Worm (Caenorhabditis elegans) whole organism, late embryonic: ENCODE measurements around the gene lgc-26.
A peak's percentile ranks its signal among the peaks of the same experiment; 100 is the strongest.

Experiments
- C08G9.2 ChIP-seq: sonication (generic microtip); optimal IDR thresholded peaks from 2 replicates; lab custom pipeline; 2016; ENCODE audit warnings: mild to moderate bottlenecking, missing genetic modification characterization, moderate library complexity, missing compliant biosample characterization
- F13H6.1 ChIP-seq: sonication (generic microtip); optimal IDR thresholded peaks from 2 replicates; lab custom pipeline; 2016; ENCODE audit warnings: missing genetic modification characterization, missing compliant biosample characterization
- K02D7.2 ChIP-seq: sonication (generic microtip); optimal IDR thresholded peaks from 2 replicates; lab custom pipeline; 2017; ENCODE audit warnings: mild to moderate bottlenecking, missing genetic modification characterization, missing compliant biosample characterization
- K09A11.1 ChIP-seq: sonication (generic microtip); optimal IDR thresholded peaks from 2 replicates; lab custom pipeline; 2017; ENCODE audit warnings: antibody characterized with exemption, mild to moderate bottlenecking, missing genetic modification characterization, missing compliant biosample characterization; ENCODE audit not compliant: insufficient read depth
- Y22D7AL.16 ChIP-seq: sonication (generic microtip); optimal IDR thresholded peaks from 2 replicates; lab custom pipeline; 2016; ENCODE audit warnings: missing genetic modification characterization, missing compliant biosample characterization
- ahr-1 ChIP-seq: sonication (generic microtip); optimal IDR thresholded peaks from 2 replicates; lab custom pipeline; 2016; ENCODE audit warnings: missing genetic modification characterization, missing compliant biosample characterization
- ama-1 ChIP-seq: fragments of 150-350 bp; optimal IDR thresholded peaks from 2 replicates; lab custom pipeline; 2014
- ceh-14 ChIP-seq: sonication (generic microtip); optimal IDR thresholded peaks from 2 replicates; lab custom pipeline; 2016; ENCODE audit warnings: missing genotype, missing genetic modification characterization, missing compliant biosample characterization
- ceh-18 ChIP-seq: sonication (generic microtip); optimal IDR thresholded peaks from 2 replicates; lab custom pipeline; 2016; ENCODE audit warnings: missing genetic modification characterization, missing compliant biosample characterization
- ceh-19 ChIP-seq: fragments of 200-800 bp; sonication (Bioruptor generic); optimal IDR thresholded peaks from 2 replicates; lab custom pipeline; 2018; ENCODE audit warnings: mild to moderate bottlenecking, missing genetic modification characterization, missing compliant biosample characterization
- ceh-2 ChIP-seq: sonication (generic microtip); optimal IDR thresholded peaks from 2 replicates; lab custom pipeline; 2016; ENCODE audit warnings: missing genotype, missing genetic modification characterization, missing compliant biosample characterization
- ceh-34 ChIP-seq: sonication (generic microtip); optimal IDR thresholded peaks from 2 replicates; lab custom pipeline; 2016; ENCODE audit warnings: mild to moderate bottlenecking, missing genetic modification characterization, missing compliant biosample characterization
- ceh-45 ChIP-seq: fragments of 200-800 bp; sonication (Bioruptor generic); IDR thresholded peaks from 2 replicates; pipeline ENCODE4 v1.3.6; 2022; ENCODE audit warnings: missing genetic modification reagents, missing genetic modification characterization, missing compliant biosample characterization
- ceh-48 ChIP-seq: sonication (generic microtip); optimal IDR thresholded peaks from 2 replicates; lab custom pipeline; 2016; ENCODE audit warnings: missing genetic modification characterization, inconsistent platforms, missing compliant biosample characterization
- ceh-6 ChIP-seq: fragments of 200-800 bp; sonication (Bioruptor generic); optimal IDR thresholded peaks from 2 replicates; lab custom pipeline; 2018; ENCODE audit warnings: mild to moderate bottlenecking, missing genetic modification characterization, missing compliant biosample characterization
- che-1 ChIP-seq: sonication (generic microtip); optimal IDR thresholded peaks from 2 replicates; lab custom pipeline; 2016; ENCODE audit warnings: mild to moderate bottlenecking, missing genetic modification characterization, missing compliant biosample characterization
- dmd-4 ChIP-seq: sonication (generic microtip); optimal IDR thresholded peaks from 2 replicates; lab custom pipeline; 2016; ENCODE audit warnings: borderline replicate concordance, missing genetic modification characterization, missing compliant biosample characterization
- elt-2 ChIP-seq: sonication (generic microtip); optimal IDR thresholded peaks from 2 replicates; lab custom pipeline; 2016; ENCODE audit warnings: missing genetic modification reagents, missing genetic modification characterization, missing compliant biosample characterization
- elt-4 ChIP-seq: sonication (generic microtip); optimal IDR thresholded peaks from 2 replicates; lab custom pipeline; 2016; ENCODE audit warnings: missing genetic modification characterization, missing compliant biosample characterization
- ets-4 ChIP-seq: sonication (generic microtip); optimal IDR thresholded peaks from 2 replicates; lab custom pipeline; 2016; ENCODE audit warnings: missing genetic modification characterization, missing compliant biosample characterization
- eyg-1 ChIP-seq: sonication (generic microtip); optimal IDR thresholded peaks from 2 replicates; lab custom pipeline; 2016; ENCODE audit warnings: missing genotype, missing genetic modification characterization, missing compliant biosample characterization
- fax-1 ChIP-seq: sonication (generic microtip); optimal IDR thresholded peaks from 2 replicates; lab custom pipeline; 2016; ENCODE audit warnings: missing genotype, missing genetic modification characterization, missing compliant biosample characterization
- fkh-10 ChIP-seq: fragments of 150-350 bp; optimal IDR thresholded peaks from 2 replicates; lab custom pipeline; 2014; ENCODE audit warnings: missing biosample characterization, missing genetic modification reagents, missing genetic modification characterization
- gmeb-2 ChIP-seq: sonication (generic microtip); optimal IDR thresholded peaks from 2 replicates; lab custom pipeline; 2016; ENCODE audit warnings: missing genetic modification characterization, inconsistent platforms, missing compliant biosample characterization
- hlh-13 ChIP-seq: fragments of 200-800 bp; sonication (Bioruptor generic); optimal IDR thresholded peaks from 2 replicates; lab custom pipeline; 2018; ENCODE audit warnings: mild to moderate bottlenecking, missing genetic modification characterization, missing compliant biosample characterization
- hlh-30 ChIP-seq: sonication (generic microtip); optimal IDR thresholded peaks from 2 replicates; lab custom pipeline; 2017; ENCODE audit warnings: antibody characterized with exemption, missing genetic modification characterization, missing compliant biosample characterization; ENCODE audit not compliant: insufficient read depth
- hlh-6 ChIP-seq: sonication (generic microtip); optimal IDR thresholded peaks from 2 replicates; lab custom pipeline; 2016; ENCODE audit warnings: missing genotype, missing genetic modification characterization, missing compliant biosample characterization
- lim-6 ChIP-seq: sonication (generic microtip); optimal IDR thresholded peaks from 2 replicates; lab custom pipeline; 2016; ENCODE audit warnings: missing genetic modification characterization, missing compliant biosample characterization
- lin-11 ChIP-seq: fragments of 200-800 bp; sonication (Bioruptor generic); optimal IDR thresholded peaks from 2 replicates; lab custom pipeline; 2018; ENCODE audit warnings: mild to moderate bottlenecking, missing genetic modification characterization, missing compliant biosample characterization
- mec-3 ChIP-seq: sonication (generic microtip); optimal IDR thresholded peaks from 2 replicates; lab custom pipeline; 2016; ENCODE audit warnings: borderline replicate concordance, missing genetic modification characterization, missing compliant biosample characterization
- nfya-1 ChIP-seq: sonication (generic microtip); optimal IDR thresholded peaks from 2 replicates; lab custom pipeline; 2017; ENCODE audit warnings: missing genetic modification characterization, mild to moderate bottlenecking, missing compliant biosample characterization, antibody characterized with exemption, moderate library complexity
- nhr-11 ChIP-seq: fragments of 150-350 bp; optimal IDR thresholded peaks from 2 replicates; lab custom pipeline; 2014; ENCODE audit warnings: missing biosample characterization, missing genetic modification characterization
- nhr-232 ChIP-seq: sonication (generic microtip); optimal IDR thresholded peaks from 2 replicates; lab custom pipeline; 2016; ENCODE audit warnings: missing genetic modification characterization, missing compliant biosample characterization
- npax-4 ChIP-seq: sonication (generic microtip); optimal IDR thresholded peaks from 2 replicates; lab custom pipeline; 2016; ENCODE audit warnings: missing genetic modification characterization, missing compliant biosample characterization
- odd-2 ChIP-seq: sonication (generic microtip); optimal IDR thresholded peaks from 2 replicates; lab custom pipeline; 2017; ENCODE audit warnings: antibody characterized with exemption, mild to moderate bottlenecking, missing genetic modification characterization, missing compliant biosample characterization
- pat-9 ChIP-seq: fragments of 200-800 bp; sonication (Bioruptor generic); optimal IDR thresholded peaks from 2 replicates; lab custom pipeline; 2018; ENCODE audit warnings: mild to moderate bottlenecking, missing genetic modification characterization, moderate library complexity, missing compliant biosample characterization
- pax-1 ChIP-seq: fragments of 150-350 bp; optimal IDR thresholded peaks from 2 replicates; lab custom pipeline; 2014; ENCODE audit warnings: missing biosample characterization, missing genetic modification characterization
- pha-4 ChIP-seq: fragments of 150-350 bp; optimal IDR thresholded peaks from 2 replicates; lab custom pipeline; 2018; ENCODE audit warnings: missing biosample characterization, missing genetic modification reagents, missing genetic modification characterization
- pqm-1 ChIP-seq: sonication (generic microtip); optimal IDR thresholded peaks from 2 replicates; lab custom pipeline; 2016; ENCODE audit warnings: missing genetic modification characterization, missing compliant biosample characterization
- ref-2 ChIP-seq: sonication (generic microtip); optimal IDR thresholded peaks from 2 replicates; lab custom pipeline; 2016; ENCODE audit warnings: missing genetic modification characterization, missing compliant biosample characterization
- rnt-1 ChIP-seq: sonication (generic microtip); optimal IDR thresholded peaks from 2 replicates; lab custom pipeline; 2016; ENCODE audit warnings: missing genetic modification characterization, missing compliant biosample characterization
- sdc-2 ChIP-seq: sonication (generic microtip); optimal IDR thresholded peaks from 2 replicates; lab custom pipeline; 2016; ENCODE audit warnings: missing genotype, missing genetic modification characterization, missing compliant biosample characterization
- sox-2 ChIP-seq: fragments of 200-800 bp; sonication (Bioruptor generic); IDR thresholded peaks from 2 replicates; pipeline ENCODE4 v1.3.6; 2022; ENCODE audit warnings: missing genetic modification reagents, missing genetic modification characterization, missing compliant biosample characterization
- sox-4 ChIP-seq: sonication (generic microtip); optimal IDR thresholded peaks from 2 replicates; lab custom pipeline; 2017; ENCODE audit warnings: mild to moderate bottlenecking, missing genetic modification characterization, inconsistent platforms, missing compliant biosample characterization
- syd-9 ChIP-seq: sonication (generic microtip); optimal IDR thresholded peaks from 2 replicates; lab custom pipeline; 2016; ENCODE audit warnings: mild to moderate bottlenecking, missing genetic modification characterization, moderate library complexity, missing compliant biosample characterization
- tbx-2 ChIP-seq: sonication (generic microtip); optimal IDR thresholded peaks from 2 replicates; lab custom pipeline; 2016; ENCODE audit warnings: missing genetic modification characterization, missing compliant biosample characterization
- ttx-3 ChIP-seq: sonication (generic microtip); optimal IDR thresholded peaks from 2 replicates; lab custom pipeline; 2016; ENCODE audit warnings: missing genetic modification reagents, missing genetic modification characterization, missing compliant biosample characterization
- unc-3 ChIP-seq, 2 experiments: fragments of 200-800 bp in 1 of 2; sonication (Bioruptor generic) in 1 of 2; sonication (generic microtip) in 1 of 2; conservative IDR thresholded peaks in 1 of 2; optimal IDR thresholded peaks in 1 of 2; 2 replicates each; pipeline versions ENCODE4 v1.3.6 to Lab custom; 2016 to 2022; ENCODE audit warnings: missing compliant biosample characterization in 2 of 2, missing genetic modification characterization in 2 of 2, missing genetic modification reagents in 1 of 2
- unc-42 ChIP-seq: sonication (generic microtip); optimal IDR thresholded peaks from 2 replicates; lab custom pipeline; 2016; ENCODE audit warnings: missing genotype, missing genetic modification characterization, missing compliant biosample characterization
- unc-55 ChIP-seq: sonication (generic microtip); optimal IDR thresholded peaks from 2 replicates; lab custom pipeline; 2017; ENCODE audit warnings: missing biosample characterization, missing genetic modification reagents, missing genetic modification characterization
- unc-86 ChIP-seq: sonication (generic microtip); optimal IDR thresholded peaks from 2 replicates; lab custom pipeline; 2016; ENCODE audit warnings: missing genetic modification characterization, missing compliant biosample characterization
- zip-5 ChIP-seq: sonication (generic microtip); optimal IDR thresholded peaks from 2 replicates; lab custom pipeline; 2016; ENCODE audit warnings: missing genetic modification characterization, missing compliant biosample characterization
- ztf-16 ChIP-seq: sonication (generic microtip); optimal IDR thresholded peaks from 2 replicates; lab custom pipeline; 2017; ENCODE audit warnings: missing genetic modification characterization, missing compliant biosample characterization

lgc-26 gene

ce11 chrV:311485-312090, 43.5 kb downstream of the lgc-26 start, which contains the start of gene phf-10:
phf-10 (minus strand) TSS chrV:311565.
- TF ChIP-seq ceh-45 (GFP tag; lab: Robert Waterston, UW) (no peak), nhr-11 (tag; lab: Kevin White, UChicago) (no peak), F13H6.1 (tag; lab: Kevin White, UChicago) (no peak), Y22D7AL.16 (no peak), npax-4 (tag; lab: Kevin White, UChicago) (no peak), lin-11 (no peak), sdc-2 (tag; lab: Kevin White, UChicago) (no peak), ahr-1 (tag; lab: Kevin White, UChicago) (no peak), ztf-16 (tag; lab: Kevin White, UChicago) (no peak), dmd-4 (tag; lab: Kevin White, UChicago) (no peak), zip-5 (no peak), pat-9 (no peak), unc-42 (tag; lab: Kevin White, UChicago) (peak; percentile 45), sox-4 (tag; lab: Kevin White, UChicago) (no peak), unc-3 (GFP tag; conservative IDR thresholded peaks at IDR 0.05; lab: Robert Waterston, UW) (no peak), unc-3 (tag; optimal IDR thresholded peaks at IDR 0.05; lab: Kevin White, UChicago) (no peak), K02D7.2 (tag; lab: Kevin White, UChicago) (no peak), hlh-6 (tag; lab: Kevin White, UChicago) (no peak), ets-4 (no peak), unc-55 (GFP tag; lab: Kevin White, UChicago) (no peak), fax-1 (no peak), eyg-1 (tag; lab: Kevin White, UChicago) (no peak), ceh-18 (tag; lab: Kevin White, UChicago) (no peak), nfya-1 (tag; lab: Kevin White, UChicago) (peak; percentile 35), mec-3 (tag; lab: Kevin White, UChicago) (no peak), ceh-2 (tag; lab: Kevin White, UChicago) (no peak), unc-86 (no peak), ttx-3 (tag; lab: Kevin White, UChicago) (peak; percentile 18), odd-2 (tag; lab: Kevin White, UChicago) (no peak), syd-9 (tag; lab: Kevin White, UChicago) (no peak), nhr-232 (tag; lab: Kevin White, UChicago) (no peak), pax-1 (tag; lab: Kevin White, UChicago) (no peak), ceh-34 (tag; lab: Kevin White, UChicago) (peak; percentile 19), elt-4 (tag; lab: Kevin White, UChicago) (no peak), K09A11.1 (no peak), elt-2 (tag; lab: Kevin White, UChicago) (peak; percentile 14), C08G9.2 (tag; lab: Kevin White, UChicago) (no peak), ceh-6 (GFP tag; lab: Kevin White, UChicago) (no peak), hlh-13 (GFP tag; lab: Kevin White, UChicago) (no peak), pha-4 (tag; lab: Kevin White, UChicago) (no peak), hlh-30 (no peak), pqm-1 (tag; lab: Kevin White, UChicago) (no peak), ceh-19 (peak; percentile 48), gmeb-2 (tag; lab: Kevin White, UChicago) (no peak), ceh-14 (tag; lab: Kevin White, UChicago) (peak; percentile 54), lim-6 (no peak), ama-1 (lab: Kevin White, UChicago) (no peak), che-1 (tag; lab: Kevin White, UChicago) (no peak), ceh-48 (tag; lab: Kevin White, UChicago) (peak; percentile 11), rnt-1 (tag; lab: Kevin White, UChicago) (no peak), sox-2 (GFP tag; lab: Robert Waterston, UW) (no peak), ref-2 (no peak), fkh-10 (GFP tag; lab: Kevin White, UChicago) (no peak), tbx-2 (tag; lab: Kevin White, UChicago) (no peak)
